Fruit fly (Drosophila melanogaster): ENCODE results near the gene CG13085.

DNA sequence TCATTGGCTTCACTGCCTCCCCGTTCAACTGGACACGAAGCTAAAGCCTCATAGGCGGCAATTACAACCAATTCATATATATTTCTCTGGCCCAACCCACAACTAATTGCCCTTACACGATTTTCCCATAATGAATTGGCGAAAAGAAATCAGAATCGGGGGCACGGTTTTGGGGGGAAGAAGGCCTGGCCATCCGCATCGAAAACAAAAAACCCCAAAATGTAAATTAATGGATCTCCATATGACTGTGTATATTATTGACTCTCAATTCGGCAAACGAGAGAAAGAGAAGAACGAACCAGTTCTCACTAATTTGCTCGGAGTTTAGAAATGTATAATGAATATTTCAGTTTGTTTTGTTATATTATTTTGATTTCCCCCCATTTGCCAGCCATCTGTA is 34.9 kb upstream of the CG13085 start:
- no peak for TF ChIP-seq CG4318 (GFP tag; optimal IDR thresholded peaks at IDR 0.05)
- no peak for TF ChIP-seq Hr4 (GFP tag; optimal IDR thresholded peaks at IDR 0.05)
- no peak for TF ChIP-seq OdsH (GFP tag; optimal IDR thresholded peaks at IDR 0.05)
- TF ChIP-seq CG31627 (GFP tag; optimal IDR thresholded peaks at IDR 0.05): no peak
- no peak for TF ChIP-seq CG8319 (GFP tag; optimal IDR thresholded peaks at IDR 0.05)
- TF ChIP-seq CG6854 (GFP tag; optimal IDR thresholded peaks at IDR 0.05): no peak
- no peak for TF ChIP-seq Eip75B (GFP tag; optimal IDR thresholded peaks at IDR 0.05)
- TF ChIP-seq pdm3 (GFP tag; optimal IDR thresholded peaks at IDR 0.05): no peak
- TF ChIP-seq CG10669 (GFP tag; optimal IDR thresholded peaks at IDR 0.05): no peak
- TF ChIP-seq Hr38 (GFP tag; optimal IDR thresholded peaks at IDR 0.05): no peak
- no peak for TF ChIP-seq Sox102F (GFP tag; optimal IDR thresholded peaks at IDR 0.05)
- TF ChIP-seq cyc (GFP tag; optimal IDR thresholded peaks at IDR 0.05): no peak
